Fruit fly (Drosophila melanogaster): ENCODE measurements around the gene CG9541.

Gene CG9541

DNA sequence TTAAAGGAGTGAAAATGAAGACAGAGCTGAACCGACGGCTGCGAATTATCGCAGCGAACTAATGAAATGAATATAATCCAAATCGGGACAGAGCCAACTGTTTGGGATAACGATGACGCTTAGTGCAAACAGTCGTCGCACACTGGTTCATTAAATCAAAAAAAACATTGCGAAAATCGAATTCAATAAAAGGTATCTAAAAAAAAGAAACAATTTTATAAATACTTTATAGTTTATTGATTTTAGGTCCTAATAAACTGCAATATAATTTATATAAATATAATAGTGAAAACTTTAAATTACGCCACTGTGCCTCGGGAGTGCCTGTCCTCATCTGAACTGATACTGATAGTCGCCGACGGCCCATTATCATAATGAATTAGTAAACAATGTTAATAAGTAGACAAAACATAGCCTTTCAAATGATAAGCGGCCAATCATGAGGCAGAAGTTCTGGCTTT is 16.2 kb downstream of the CG9541 start, which contains the start of gene CG31886:
CG31886 (minus strand) TSS at position 51 of the 461 bp plus-strand sequence.
- TF ChIP-seq vnd (GFP tag; IDR thresholded peaks at IDR 0.05; ENCODE audit: partially characterized antibody) = no peak
- 0 out of 2 replicates have a peak, but pooled peaks have one; percentile 4 for TF ChIP-seq dati (GFP tag; IDR thresholded peaks at IDR 0.05)
- no peak for TF ChIP-seq Mrtf (GFP tag; IDR thresholded peaks at IDR 0.05)
- TF ChIP-seq CG7963 (GFP tag; IDR thresholded peaks at IDR 0.05; ENCODE audit: partially characterized antibody) = no peak
- TF ChIP-seq CG15696 (tag; optimal IDR thresholded peaks at IDR 0.05) = peak; percentile 16
- no peak for TF ChIP-seq fd102C (GFP tag; optimal IDR thresholded peaks at IDR 0.05)
- no peak for TF ChIP-seq CG15011 (GFP tag; optimal IDR thresholded peaks at IDR 0.05)
- TF ChIP-seq gem (tag; optimal IDR thresholded peaks at IDR 0.05) = peak; percentile 55
- TF ChIP-seq az2 (GFP tag; optimal IDR thresholded peaks at IDR 0.05) = no peak
- no peak for TF ChIP-seq gce (GFP tag; IDR thresholded peaks at IDR 0.05)
- TF ChIP-seq zen (tag; optimal IDR thresholded peaks at IDR 0.05) = peak; percentile 6
- no peak for TF ChIP-seq sr (GFP tag; IDR thresholded peaks at IDR 0.05)
- TF ChIP-seq Ada2b (GFP tag; IDR thresholded peaks at IDR 0.05) = no peak
- no peak for TF ChIP-seq jumu (GFP tag; optimal IDR thresholded peaks at IDR 0.05)
- no peak for TF ChIP-seq CG13624 (GFP tag; optimal IDR thresholded peaks at IDR 0.05)
- no peak for TF ChIP-seq crc (GFP tag; optimal IDR thresholded peaks at IDR 0.05)
- no peak for TF ChIP-seq Deaf1 (tag; optimal IDR thresholded peaks at IDR 0.05)
- TF ChIP-seq CG8924 (tag; optimal IDR thresholded peaks at IDR 0.05) = no peak
- no peak for TF ChIP-seq tup (GFP tag; optimal IDR thresholded peaks at IDR 0.05)
- peak; percentile 62 for TF ChIP-seq CG18599 (GFP tag; optimal IDR thresholded peaks at IDR 0.05)
- no peak for TF ChIP-seq CG17385 (GFP tag; optimal IDR thresholded peaks at IDR 0.05)
- no peak for TF ChIP-seq Sox102F (GFP tag; optimal IDR thresholded peaks at IDR 0.05)
- TF ChIP-seq Ptx1 (GFP tag; IDR thresholded peaks at IDR 0.05) = no peak
- TF ChIP-seq zfh1 (GFP tag; IDR thresholded peaks at IDR 0.05) = peak; percentile 58; the same call in 2 of the 3 replicates
- no peak for TF ChIP-seq CG3726 (GFP tag; IDR thresholded peaks at IDR 0.05)
- TF ChIP-seq Rx (GFP tag; IDR thresholded peaks at IDR 0.05) = no peak
- TF ChIP-seq Optix (GFP tag; IDR thresholded peaks at IDR 0.05) = no peak
- peak; percentile 64 for TF ChIP-seq slbo (GFP tag; IDR thresholded peaks at IDR 0.05)
- no peak for TF ChIP-seq H15 (GFP tag; IDR thresholded peaks at IDR 0.05)
- no peak for TF ChIP-seq aop (GFP tag; IDR thresholded peaks at IDR 0.05)
- no peak for TF ChIP-seq chinmo (GFP tag; IDR thresholded peaks at IDR 0.05; ENCODE audit: partially characterized antibody)
- TF ChIP-seq CG12391 (tag; optimal IDR thresholded peaks at IDR 0.05) = peak; percentile 21
- TF ChIP-seq CG4707 (GFP tag; optimal IDR thresholded peaks at IDR 0.05) = no peak
- peak; percentile 44 for TF ChIP-seq CG14014 (GFP tag; IDR thresholded peaks at IDR 0.05)
- no peak for TF ChIP-seq tap (tag; optimal IDR thresholded peaks at IDR 0.05)
- no peak for TF ChIP-seq Dip3 (GFP tag; optimal IDR thresholded peaks at IDR 0.05)
- TF ChIP-seq Lim3 (GFP tag; IDR thresholded peaks at IDR 0.05) = no peak
- TF ChIP-seq gsb-n (tag; optimal IDR thresholded peaks at IDR 0.05) = no peak
- no peak for TF ChIP-seq CG30020 (tag; optimal IDR thresholded peaks at IDR 0.05)
- TF ChIP-seq tin (GFP tag; optimal IDR thresholded peaks at IDR 0.05) = peak; percentile 4
- TF ChIP-seq CG32767 (GFP tag; IDR thresholded peaks at IDR 0.05) = 0 out of 2 replicates have a peak, but pooled peaks have one; percentile 51
- peak; percentile 3 for TF ChIP-seq CG10267 (tag; optimal IDR thresholded peaks at IDR 0.05)
- TF ChIP-seq CG9437 (GFP tag; optimal IDR thresholded peaks at IDR 0.05) = no peak
- no peak for TF ChIP-seq CG2712 (tag; optimal IDR thresholded peaks at IDR 0.05)
- peak; percentile 14 for TF ChIP-seq CG15514 (GFP tag; optimal IDR thresholded peaks at IDR 0.05)
- no peak for TF ChIP-seq CrebB (tag; optimal IDR thresholded peaks at IDR 0.05)
- TF ChIP-seq Hsf (GFP tag; optimal IDR thresholded peaks at IDR 0.05) = no peak
- no peak for TF ChIP-seq CG12155 (GFP tag; optimal IDR thresholded peaks at IDR 0.05)
- peak; percentile 32; the same call in 1 of the 2 replicates for TF ChIP-seq CG14441 (GFP tag; IDR thresholded peaks at IDR 0.05)
- no peak for TF ChIP-seq org-1 (GFP tag; optimal IDR thresholded peaks at IDR 0.05)
- no peak for TF ChIP-seq bowl (GFP tag; IDR thresholded peaks at IDR 0.05)
- no peak for TF ChIP-seq dysf (GFP tag; IDR thresholded peaks at IDR 0.05)

Measured in whole organism, embryonic.